Worm (Caenorhabditis elegans) whole organism, L1 larva: ENCODE data around the gene Y59A8B.25.

Experiments
- elt-2 ChIP-seq: sonication (generic microtip); optimal IDR thresholded peaks from 2 replicates; lab custom pipeline; 2016; ENCODE audit warnings: missing genetic modification characterization, mild to moderate bottlenecking, inconsistent platforms, missing compliant biosample characterization, missing genetic modification reagents
- lin-39 ChIP-seq: fragments of 150-350 bp; optimal IDR thresholded peaks from 2 replicates; lab custom pipeline; 2014; ENCODE audit warnings: missing biosample characterization, missing genetic modification reagents, missing genetic modification characterization
- nhr-19 ChIP-seq: fragments of 200-800 bp; sonication (Bioruptor generic); conservative IDR thresholded peaks from 2 replicates; pipeline ENCODE4 v1.3.6; 2022; ENCODE audit warnings: missing genetic modification characterization, missing compliant biosample characterization
- pqm-1 ChIP-seq: sonication (generic microtip); optimal IDR thresholded peaks from 3 replicates; lab custom pipeline; 2017; ENCODE audit warnings: missing biosample characterization, missing genetic modification characterization
- tbx-2 ChIP-seq: sonication (generic microtip); optimal IDR thresholded peaks from 2 replicates; lab custom pipeline; 2016; ENCODE audit warnings: missing genetic modification characterization, missing compliant biosample characterization

DNA sequence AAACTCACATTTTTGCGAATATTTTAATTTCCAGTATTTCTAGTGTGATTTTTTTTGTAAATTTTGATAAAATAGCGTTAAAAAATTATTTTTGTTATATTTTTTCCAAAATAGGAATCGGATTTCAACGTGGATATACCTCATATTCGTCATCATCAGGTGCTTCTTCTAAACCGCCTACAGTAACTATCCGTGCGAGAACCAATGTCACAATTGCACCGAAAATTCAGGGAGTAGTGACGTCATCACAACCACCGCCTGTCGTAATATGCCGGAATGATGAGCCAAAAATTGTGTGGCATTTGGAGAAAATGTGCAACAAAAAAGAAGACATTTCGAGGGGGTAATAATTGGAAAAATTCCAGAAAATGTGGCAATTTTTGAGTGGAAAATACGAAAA is 36.0 kb upstream of the Y59A8B.25 start:
- TF ChIP-seq tbx-2 (tag; lab: Kevin White, UChicago) (no peak), nhr-19 (GFP tag; lab: Robert Waterston, UW) (no peak), pqm-1 (no peak), lin-39 (tag; lab: Kevin White, UChicago) (no peak), elt-2 (tag; lab: Kevin White, UChicago) (no peak)
